Worm (Caenorhabditis elegans) whole organism, L4/young adult: ENCODE data around the gene C36C5.14.

ENCODE experiments used
- W03F9.2 ChIP-seq: fragments of 150-350 bp; optimal IDR thresholded peaks from 2 replicates; lab custom pipeline; 2014; ENCODE audit warnings: missing biosample characterization, missing genetic modification characterization
- dao-5 ChIP-seq: sonication (generic microtip); optimal IDR thresholded peaks from 2 replicates; lab custom pipeline; 2016; ENCODE audit warnings: missing genotype, missing genetic modification characterization, moderate library complexity, missing compliant biosample characterization
- him-1 ChIP-seq: sonication (generic microtip); optimal IDR thresholded peaks from 2 replicates; lab custom pipeline; 2016; ENCODE audit warnings: missing genotype, missing genetic modification reagents, missing genetic modification characterization, missing compliant biosample characterization

DNA sequence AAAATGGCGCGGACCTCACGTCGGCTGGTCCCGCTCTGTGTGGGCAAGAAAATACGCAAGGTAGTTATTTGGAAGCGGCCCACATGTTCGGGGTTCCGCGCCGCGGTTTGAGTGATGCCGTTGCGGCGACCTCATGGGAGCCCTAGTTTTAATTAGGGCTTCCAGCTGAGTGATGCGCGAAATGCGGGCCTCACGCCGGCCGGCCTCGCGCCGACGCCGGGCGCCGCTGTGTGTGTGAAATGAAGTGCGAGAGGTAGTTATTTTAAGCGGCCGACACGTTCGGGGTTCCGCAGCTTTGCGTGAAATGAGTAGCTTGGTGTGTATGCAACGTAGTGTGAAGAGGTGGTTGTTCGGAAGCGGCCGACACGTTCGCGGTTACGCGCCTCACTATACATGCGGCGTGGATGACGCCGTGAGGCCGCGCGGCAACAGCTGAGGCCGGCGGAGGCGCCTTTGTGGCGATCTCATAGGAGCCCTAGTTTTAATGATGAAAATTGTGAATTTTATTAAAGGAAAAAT is 15.4 kb downstream of the C36C5.14 start:
- TF ChIP-seq him-1 (tag; lab: Kevin White, UChicago), result no peak
- TF ChIP-seq dao-5 (tag; lab: Kevin White, UChicago), result no peak
- TF ChIP-seq W03F9.2 (tag; lab: Kevin White, UChicago), result no peak
